Fruit fly (Drosophila melanogaster) whole organism, adult: Measurements from ENCODE around the gene CG9171.

Source experiments
- CG5204 ChIP-seq: fragments of 200-800 bp; sonication (Bioruptor generic); optimal IDR thresholded peaks from 2 replicates; lab custom pipeline; 2016; ENCODE audit warnings: missing biosample characterization, missing genetic modification characterization
- Clk ChIP-seq: fragments of 200-800 bp; sonication (Bioruptor generic); optimal IDR thresholded peaks from 2 replicates; lab custom pipeline; 2017; ENCODE audit warnings: missing biosample characterization, missing genetic modification characterization
- Mnt ChIP-seq: fragments of 200-800 bp; sonication (Bioruptor generic); optimal IDR thresholded peaks from 2 replicates; lab custom pipeline; 2016; ENCODE audit warnings: missing biosample characterization, mild to moderate bottlenecking, missing genetic modification characterization
- bab1 ChIP-seq: fragments of 200-800 bp; sonication (Bioruptor generic); optimal IDR thresholded peaks from 3 replicates; lab custom pipeline; 2019; ENCODE audit warnings: missing biosample characterization, mild to moderate bottlenecking, missing genetic modification characterization, moderate library complexity
- ovo ChIP-seq: fragments of 200-800 bp; sonication (Bioruptor generic); optimal IDR thresholded peaks from 2 replicates; lab custom pipeline; 2016; ENCODE audit warnings: missing biosample characterization, missing genetic modification characterization
- toe ChIP-seq: fragments of 200-800 bp; sonication (Bioruptor generic); optimal IDR thresholded peaks from 2 replicates; lab custom pipeline; 2016; ENCODE audit warnings: missing biosample characterization, missing genetic modification characterization

DNA sequence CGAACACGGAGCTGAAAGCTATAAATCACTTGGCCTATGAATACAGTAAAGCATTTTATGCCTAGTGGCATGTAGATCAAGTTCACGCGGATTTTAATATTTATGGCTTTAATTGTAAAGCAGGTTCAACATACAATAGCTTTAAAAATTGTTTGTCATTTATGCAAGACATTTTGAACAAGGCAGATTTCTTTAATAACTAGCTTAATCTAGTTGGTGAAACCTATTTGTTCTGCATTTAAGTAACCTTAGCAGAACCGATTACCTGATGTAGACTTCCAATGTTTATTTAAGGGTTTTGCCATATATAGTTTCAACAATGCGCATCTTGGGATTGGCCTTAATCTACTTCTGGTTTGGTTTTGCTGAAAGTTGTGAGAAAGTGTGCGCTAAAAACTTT is 11.2 kb upstream of the CG9171 start, which contains the start of gene CG43307:
- no peak for TF ChIP-seq bab1
- TF ChIP-seq Mnt (GFP tag; lab: Kevin White, UChicago) = no peak
- TF ChIP-seq Clk = no peak
- TF ChIP-seq ovo = no peak
- TF ChIP-seq CG5204 (GFP tag; lab: Kevin White, UChicago) = no peak
- no peak for TF ChIP-seq toe (GFP tag; lab: Kevin White, UChicago)
